Fruit fly (Drosophila melanogaster): ENCODE results near the gene CG42853.

CG42853 gene

dm6 chr3L:18121889-18122288 lies at the start of gene CG42853:
Gene CG42853 (minus strand): TSS chr3L:18121989.
- TF ChIP-seq CG1647 (GFP tag; optimal IDR thresholded peaks at IDR 0.05) (no peak), dysf (GFP tag; IDR thresholded peaks at IDR 0.05) (no peak), Stat92E (GFP tag; optimal IDR thresholded peaks at IDR 0.05) (no peak), CHES-1-like (GFP tag; optimal IDR thresholded peaks at IDR 0.05) (no peak), Scr (GFP tag; IDR thresholded peaks at IDR 0.05; ENCODE audit: partially characterized antibody) (no peak), jumu (GFP tag; optimal IDR thresholded peaks at IDR 0.05) (no peak), CG2202 (tag; optimal IDR thresholded peaks at IDR 0.05) (no peak), HLH54F (GFP tag; optimal IDR thresholded peaks at IDR 0.05) (no peak), CG34224 (GFP tag; IDR thresholded peaks at IDR 0.05; ENCODE audit: partially characterized antibody) (no peak), CG3163 (GFP tag; optimal IDR thresholded peaks at IDR 0.05) (no peak), otp (GFP tag; IDR thresholded peaks at IDR 0.05) (no peak)

- TF ChIP-seq CG15073 (GFP tag; optimal IDR thresholded peaks at IDR 0.05), result no peak
- TF ChIP-seq cg (GFP tag; optimal IDR thresholded peaks at IDR 0.05), result no peak
- TF ChIP-seq CG13296 (GFP tag; optimal IDR thresholded peaks at IDR 0.05), result no peak
- no peak for TF ChIP-seq salm (tag; optimal IDR thresholded peaks at IDR 0.05)
- no peak for TF ChIP-seq kay (GFP tag; optimal IDR thresholded peaks at IDR 0.05)
- no peak for TF ChIP-seq tx (GFP tag; optimal IDR thresholded peaks at IDR 0.05)
- TF ChIP-seq danr (GFP tag; IDR thresholded peaks at IDR 0.05), result no peak
- TF ChIP-seq CG18011 (GFP tag; optimal IDR thresholded peaks at IDR 0.05), result no peak
- no peak for TF ChIP-seq CG17802 (tag; optimal IDR thresholded peaks at IDR 0.05)
- 0 out of 4 replicates have a peak, but pooled peaks have one; percentile 57 for TF ChIP-seq chinmo (GFP tag; IDR thresholded peaks at IDR 0.05; ENCODE audit: partially characterized antibody)
- peak; percentile 49 for TF ChIP-seq Hr39 (optimal IDR thresholded peaks at IDR 0.05)
- TF ChIP-seq crol (GFP tag; IDR thresholded peaks at IDR 0.05), result peak; percentile 52; the same call in 1 of the 2 replicates
- TF ChIP-seq ara (GFP tag; IDR thresholded peaks at IDR 0.05), result 0 out of 2 replicates have a peak, but pooled peaks have one; percentile 20
- TF ChIP-seq CG33213 (GFP tag; optimal IDR thresholded peaks at IDR 0.05), result no peak
- no peak for TF ChIP-seq CG3407 (GFP tag; optimal IDR thresholded peaks at IDR 0.05)
- no peak for TF ChIP-seq bab2 (GFP tag; optimal IDR thresholded peaks at IDR 0.05)
Observed at dm6 chr3L:18171093-18171492, 49.3 kb upstream of the CG42853 start.

dm6 chr3L:18166977-18167528 lies 45.3 kb upstream of the CG42853 start:
- TF ChIP-seq stwl (tag; optimal IDR thresholded peaks at IDR 0.05), result peak; percentile 90
- TF ChIP-seq CG7928 (GFP tag; optimal IDR thresholded peaks at IDR 0.05), result peak; percentile 11
- no peak for TF ChIP-seq CG2120 (GFP tag; optimal IDR thresholded peaks at IDR 0.05)
- no peak for TF ChIP-seq Nf-YB (GFP tag; optimal IDR thresholded peaks at IDR 0.05)
- TF ChIP-seq Doc2 (GFP tag; IDR thresholded peaks at IDR 0.05), result no peak
- TF ChIP-seq her (GFP tag; optimal IDR thresholded peaks at IDR 0.05), result no peak
- peak; percentile 38 for TF ChIP-seq bbx (GFP tag; IDR thresholded peaks at IDR 0.05; ENCODE audit: partially characterized antibody)
- TF ChIP-seq Trl (optimal IDR thresholded peaks at IDR 0.05), result peak; percentile 19 to 35
- TF ChIP-seq Trl (GFP tag; optimal IDR thresholded peaks at IDR 0.05), result no peak
- TF ChIP-seq knrl (GFP tag; IDR thresholded peaks at IDR 0.05; ENCODE audit: partially characterized antibody), result 0 out of 3 replicates have a peak, but pooled peaks have one; percentile 24
- peak; percentile 74 for TF ChIP-seq CTCF (GFP tag; optimal IDR thresholded peaks at IDR 0.05)
- TF ChIP-seq CG14710 (tag; optimal IDR thresholded peaks at IDR 0.05), result peak; percentile 9
- peak; percentile 6 for TF ChIP-seq oc (tag; optimal IDR thresholded peaks at IDR 0.05)
- peak; percentile 13 for TF ChIP-seq cg (GFP tag; optimal IDR thresholded peaks at IDR 0.05)
- TF ChIP-seq CG1233 (GFP tag; optimal IDR thresholded peaks at IDR 0.05), result no peak
- peak; percentile 19 for TF ChIP-seq pita (GFP tag; optimal IDR thresholded peaks at IDR 0.05)
- peak; percentile 21 for TF ChIP-seq trem (tag; optimal IDR thresholded peaks at IDR 0.05)
- no peak for TF ChIP-seq CG9609 (GFP tag; optimal IDR thresholded peaks at IDR 0.05)
- no peak for TF ChIP-seq CG3065 (GFP tag; optimal IDR thresholded peaks at IDR 0.05)
- TF ChIP-seq pros (GFP tag; optimal IDR thresholded peaks at IDR 0.05), result peak; percentile 33
- TF ChIP-seq Hey (tag; optimal IDR thresholded peaks at IDR 0.05), result peak; percentile 37
- TF ChIP-seq exex (tag; optimal IDR thresholded peaks at IDR 0.05), result no peak
- TF ChIP-seq CG6689 (GFP tag; IDR thresholded peaks at IDR 0.05), result 0 out of 2 replicates have a peak, but pooled peaks have one; percentile 19
- TF ChIP-seq zf30C (GFP tag; optimal IDR thresholded peaks at IDR 0.05), result no peak

Measured in whole organism, embryonic.